Fruit fly (Drosophila melanogaster): ENCODE measurements around the gene g.

Gene g

DNA sequence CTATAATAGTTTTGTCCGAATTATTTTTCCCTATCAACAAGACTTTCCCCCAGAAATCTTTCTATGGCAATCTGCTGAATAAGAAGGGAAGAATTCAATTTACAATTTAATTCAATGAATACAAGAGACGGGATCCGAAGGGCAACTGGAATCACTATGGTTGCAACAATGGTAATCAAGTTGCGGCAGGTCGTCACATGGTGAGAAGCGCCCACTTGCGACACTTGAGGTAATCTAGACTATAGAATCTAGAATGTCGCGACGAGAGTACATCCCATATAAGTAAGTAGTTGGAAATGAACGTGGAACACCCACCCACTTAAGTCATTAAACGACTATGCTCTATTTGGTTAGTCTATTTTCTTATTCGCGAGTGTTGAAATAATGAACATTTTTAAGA, 54.2 kb downstream of the g start:
- TF ChIP-seq CG7101 (tag; optimal IDR thresholded peaks at IDR 0.05) (no peak), tj (GFP tag; optimal IDR thresholded peaks at IDR 0.05) (no peak), Clk (GFP tag; optimal IDR thresholded peaks at IDR 0.05) (no peak), CG1620 (GFP tag; optimal IDR thresholded peaks at IDR 0.05) (no peak), CG11617 (GFP tag; optimal IDR thresholded peaks at IDR 0.05) (no peak), pad (GFP tag; optimal IDR thresholded peaks at IDR 0.05) (no peak), CG5204 (GFP tag; optimal IDR thresholded peaks at IDR 0.05) (no peak), Hr96 (GFP tag; optimal IDR thresholded peaks at IDR 0.05) (no peak), CG7045 (GFP tag; optimal IDR thresholded peaks at IDR 0.05) (no peak), kay (GFP tag; ENCODE audit: borderline replicate concordance) (no peak), bab1 (GFP tag; optimal IDR thresholded peaks at IDR 0.05) (no peak), cnc (optimal IDR thresholded peaks at IDR 0.05) (no peak), CG33017 (tag; optimal IDR thresholded peaks at IDR 0.05) (no peak), Crg-1 (GFP tag; optimal IDR thresholded peaks at IDR 0.05) (no peak)

DNA sequence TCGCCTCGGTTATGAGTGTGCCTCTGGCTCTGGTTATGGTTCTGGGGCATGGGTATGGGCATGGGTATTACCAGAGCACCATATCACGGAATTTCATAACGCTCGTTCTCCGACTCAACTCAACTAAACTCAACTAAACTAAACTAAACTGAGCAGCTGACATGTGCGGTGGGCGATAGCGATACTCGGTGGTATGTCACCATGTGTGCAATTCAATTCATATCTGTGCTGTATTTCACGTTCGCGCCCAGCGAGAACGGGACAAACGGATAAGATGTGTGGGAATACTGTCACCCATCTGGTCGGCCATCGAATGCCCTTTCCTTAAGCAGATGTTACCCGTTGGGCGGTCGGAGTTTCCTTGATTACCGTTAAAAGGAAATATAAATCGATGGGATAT, 55.8 kb downstream of the g start, which contains the start of gene CG12177:
TSS of gene CG12177 (minus strand) at position 239 of the 400 bp plus-strand sequence.
- TF ChIP-seq Clk (GFP tag; optimal IDR thresholded peaks at IDR 0.05) = no peak
- peak; percentile 88 for TF ChIP-seq Mnt (GFP tag; optimal IDR thresholded peaks at IDR 0.05)
- TF ChIP-seq cic (GFP tag; optimal IDR thresholded peaks at IDR 0.05) = peak; percentile 82
- peak; percentile 31 for TF ChIP-seq CG12768 (GFP tag; optimal IDR thresholded peaks at IDR 0.05)
- TF ChIP-seq CG14711 (tag; optimal IDR thresholded peaks at IDR 0.05) = no peak
- TF ChIP-seq CG7045 (GFP tag; optimal IDR thresholded peaks at IDR 0.05) = no peak
- TF ChIP-seq Hr96 (GFP tag; optimal IDR thresholded peaks at IDR 0.05) = no peak
- TF ChIP-seq CG1620 (GFP tag; optimal IDR thresholded peaks at IDR 0.05) = no peak
- TF ChIP-seq cnc (optimal IDR thresholded peaks at IDR 0.05) = no peak

DNA sequence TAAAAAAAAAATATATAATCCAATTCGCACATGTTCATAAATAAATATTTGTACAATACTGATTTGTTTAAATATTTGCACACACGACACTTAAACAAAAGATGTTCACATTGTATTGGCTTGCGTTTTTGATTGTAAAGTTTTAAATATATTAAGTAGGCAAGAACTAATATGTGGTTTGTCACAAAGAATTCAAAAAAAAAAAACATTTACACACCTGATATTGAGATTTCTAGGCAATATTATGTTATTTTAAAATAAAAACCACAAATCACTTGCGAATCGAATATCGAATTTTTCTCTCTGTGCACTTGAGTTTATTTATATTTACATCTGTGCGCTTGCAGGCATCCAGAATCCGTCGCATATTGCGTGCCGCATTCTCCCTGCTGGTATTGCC, 56.5 kb downstream of the g start:
- no peak for TF ChIP-seq cnc (optimal IDR thresholded peaks at IDR 0.05)
- no peak for TF ChIP-seq Mnt (GFP tag; optimal IDR thresholded peaks at IDR 0.05)
- TF ChIP-seq CG5204 (GFP tag; optimal IDR thresholded peaks at IDR 0.05) = peak; percentile 25
- TF ChIP-seq kay (GFP tag; ENCODE audit: borderline replicate concordance) = peak; percentile 91
- TF ChIP-seq CG14711 (tag; optimal IDR thresholded peaks at IDR 0.05) = peak; percentile 61
- peak; percentile 66 for TF ChIP-seq CG7101 (tag; optimal IDR thresholded peaks at IDR 0.05)
- peak; percentile 11 for TF ChIP-seq tj (GFP tag; optimal IDR thresholded peaks at IDR 0.05)
- no peak for TF ChIP-seq cic (GFP tag; optimal IDR thresholded peaks at IDR 0.05)
- no peak for TF ChIP-seq pad (GFP tag; optimal IDR thresholded peaks at IDR 0.05)
- peak; percentile 30 for TF ChIP-seq toe (GFP tag; optimal IDR thresholded peaks at IDR 0.05)
- TF ChIP-seq ovo (GFP tag; optimal IDR thresholded peaks at IDR 0.05) = no peak
- TF ChIP-seq CG12768 (GFP tag; optimal IDR thresholded peaks at IDR 0.05) = no peak
- TF ChIP-seq CG7045 (GFP tag; optimal IDR thresholded peaks at IDR 0.05) = peak; percentile 11
- TF ChIP-seq CG11617 (GFP tag; optimal IDR thresholded peaks at IDR 0.05) = peak; percentile 63
- no peak for TF ChIP-seq Clk (GFP tag; optimal IDR thresholded peaks at IDR 0.05)
- TF ChIP-seq bab1 (GFP tag; optimal IDR thresholded peaks at IDR 0.05) = no peak
- peak; percentile 56 for TF ChIP-seq CG33017 (tag; optimal IDR thresholded peaks at IDR 0.05)
- TF ChIP-seq CG1620 (GFP tag; optimal IDR thresholded peaks at IDR 0.05) = no peak
- no peak for TF ChIP-seq Hr96 (GFP tag; optimal IDR thresholded peaks at IDR 0.05)
- TF ChIP-seq Crg-1 (GFP tag; optimal IDR thresholded peaks at IDR 0.05) = no peak

DNA sequence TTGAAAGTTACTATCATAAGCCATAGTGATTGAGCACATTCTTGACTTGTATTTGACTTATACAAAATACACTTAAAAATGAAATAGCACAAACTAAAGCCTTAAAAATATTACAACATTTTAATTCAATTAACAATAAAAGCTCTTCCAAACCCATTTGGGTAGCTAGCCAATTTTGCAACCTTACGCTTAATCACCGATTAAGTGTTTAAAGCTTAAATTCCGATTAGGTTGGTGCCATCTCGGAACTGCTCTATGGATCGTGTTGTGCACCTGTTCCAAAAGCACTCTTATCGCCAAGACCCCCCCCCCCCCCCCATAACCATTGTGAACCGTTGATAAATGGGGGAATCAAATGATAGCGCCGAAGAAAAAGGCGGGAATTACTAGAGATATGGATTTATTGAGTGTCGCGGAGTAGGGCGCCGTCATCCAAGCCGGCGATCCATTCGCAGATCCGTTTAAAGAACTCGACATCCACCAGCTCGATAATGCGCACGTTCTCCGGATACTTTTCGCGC, 58.0 kb downstream of the g start:
- TF ChIP-seq tj (GFP tag; optimal IDR thresholded peaks at IDR 0.05) = no peak
- TF ChIP-seq Mnt (GFP tag; optimal IDR thresholded peaks at IDR 0.05) = peak; percentile 49
- TF ChIP-seq cic (GFP tag; optimal IDR thresholded peaks at IDR 0.05) = peak; percentile 16
